Fruit fly (Drosophila melanogaster) whole organism, adult: Measurements from ENCODE around the gene CG42583.
"Not testable (repeated sequence)": the region's sequence is repeated elsewhere in the genome, so short reads cannot be mapped to it uniquely, and the experiment has no call there.

Experiments used
- CG11617 ChIP-seq: fragments of 200-800 bp; sonication (Bioruptor generic); optimal IDR thresholded peaks from 2 replicates; lab custom pipeline; 2017; ENCODE audit warnings: mild to moderate bottlenecking, missing biosample characterization, missing genetic modification reagents, missing genetic modification characterization
- CG12768 ChIP-seq: fragments of 200-800 bp; sonication (Bioruptor generic); optimal IDR thresholded peaks from 2 replicates; lab custom pipeline; 2017; ENCODE audit warnings: missing biosample characterization, missing genetic modification characterization, mild to moderate bottlenecking, moderate library complexity, missing genetic modification reagents
- CG14711 ChIP-seq: fragments of 200-800 bp; sonication (Bioruptor generic); optimal IDR thresholded peaks from 2 replicates; lab custom pipeline; 2018; ENCODE audit warnings: missing biosample characterization, mild to moderate bottlenecking, missing genetic modification characterization, moderate library complexity
- CG33017 ChIP-seq: fragments of 200-800 bp; sonication (Bioruptor generic); optimal IDR thresholded peaks from 2 replicates; lab custom pipeline; 2018; ENCODE audit warnings: missing biosample characterization, mild to moderate bottlenecking, missing genetic modification characterization, moderate library complexity
- CG7045 ChIP-seq: fragments of 200-800 bp; sonication (Bioruptor generic); optimal IDR thresholded peaks from 2 replicates; lab custom pipeline; 2017; ENCODE audit warnings: missing biosample characterization, mild to moderate bottlenecking, missing genetic modification characterization
- CG7101 ChIP-seq: fragments of 200-800 bp; sonication (Bioruptor generic); optimal IDR thresholded peaks from 2 replicates; lab custom pipeline; 2018; ENCODE audit warnings: missing biosample characterization, mild to moderate bottlenecking, missing genetic modification characterization, moderate library complexity
- Clk ChIP-seq: fragments of 200-800 bp; sonication (Bioruptor generic); optimal IDR thresholded peaks from 2 replicates; lab custom pipeline; 2017; ENCODE audit warnings: missing biosample characterization, missing genetic modification characterization
- Crg-1 ChIP-seq: fragments of 200-800 bp; sonication (Bioruptor generic); optimal IDR thresholded peaks from 2 replicates; lab custom pipeline; 2016; ENCODE audit warnings: missing biosample characterization, missing genetic modification characterization
- bab1 ChIP-seq: fragments of 200-800 bp; sonication (Bioruptor generic); optimal IDR thresholded peaks from 3 replicates; lab custom pipeline; 2019; ENCODE audit warnings: missing biosample characterization, mild to moderate bottlenecking, missing genetic modification characterization, moderate library complexity
- kay ChIP-seq: fragments of 200-800 bp; sonication (Bioruptor generic); peaks from one replicate; lab custom pipeline; 2016; ENCODE audit warnings: missing biosample characterization, missing genetic modification characterization, borderline replicate concordance
- ovo ChIP-seq: fragments of 200-800 bp; sonication (Bioruptor generic); optimal IDR thresholded peaks from 2 replicates; lab custom pipeline; 2016; ENCODE audit warnings: missing biosample characterization, missing genetic modification characterization
- tj ChIP-seq: fragments of 200-800 bp; sonication (Bioruptor generic); optimal IDR thresholded peaks from 3 replicates; lab custom pipeline; 2017; ENCODE audit warnings: missing biosample characterization, mild to moderate bottlenecking, missing genetic modification characterization, moderate library complexity

dm6 chrX:20178538-20178937, 38.9 kb downstream of the CG42583 start, which contains the start of gene Sdic1:
- not testable (repeated sequence) for TF ChIP-seq bab1; CG11617 (GFP tag; lab: Kevin White, UChicago); CG12768 (GFP tag; lab: Kevin White, UChicago); CG7045; CG7101 (tag; lab: Kevin White, UChicago); CG33017; CG14711 (tag; lab: Kevin White, UChicago); ovo; Crg-1 (GFP tag; lab: Kevin White, UChicago); tj (GFP tag; lab: Kevin White, UChicago); kay (GFP tag; lab: Kevin White, UChicago); Clk
